Fruit fly (Drosophila melanogaster) whole organism, embryonic: ENCODE data around the gene Ubc6.
A peak's percentile ranks its signal among the peaks of the same experiment; 100 is the strongest.

ENCODE experiments used
- Atf6 ChIP-seq: fragments of 200-800 bp; sonication (Bioruptor generic); IDR thresholded peaks from 2 replicates; pipeline ENCODE4 v1.3.6; 2022; ENCODE audit warnings: missing biosample characterization, missing genetic modification characterization
- CG11085 ChIP-seq: fragments of 200-800 bp; sonication (Bioruptor generic); IDR thresholded peaks from 2 replicates; pipeline ENCODE4 v1.3.6; 2022; ENCODE audit warnings: missing biosample characterization, missing genetic modification characterization
- CG11093 ChIP-seq: fragments of 200-800 bp; sonication (Bioruptor generic); IDR thresholded peaks from 3 replicates; pipeline ENCODE4 v1.3.6; 2022; ENCODE audit warnings: missing biosample characterization, missing genetic modification characterization
- CG11247 ChIP-seq: fragments of 200-800 bp; sonication (Bioruptor generic); IDR thresholded peaks from 2 replicates; pipeline ENCODE4 v1.3.6; 2022; ENCODE audit warnings: missing biosample characterization, missing genetic modification characterization
- CG11560 ChIP-seq: fragments of 200-800 bp; sonication (Bioruptor generic); IDR thresholded peaks from 3 replicates; pipeline ENCODE4 v1.3.6; 2022; ENCODE audit warnings: missing biosample characterization, missing genetic modification characterization
- CG13894 ChIP-seq: fragments of 200-800 bp; sonication (Bioruptor generic); optimal IDR thresholded peaks from 3 replicates; lab custom pipeline; 2018; ENCODE audit warnings: missing biosample characterization, mild to moderate bottlenecking, missing genetic modification characterization, moderate library complexity
- CG14050 ChIP-seq: fragments of 200-800 bp; sonication (Bioruptor generic); IDR thresholded peaks from 3 replicates; pipeline ENCODE4 v1.3.6; 2022; ENCODE audit warnings: missing biosample characterization, missing genetic modification characterization
- CG14441 ChIP-seq: fragments of 200-800 bp; sonication (Bioruptor generic); IDR thresholded peaks from 2 replicates; pipeline ENCODE4 v1.3.6; 2022; ENCODE audit warnings: missing biosample characterization, missing genetic modification characterization
- CG15601 ChIP-seq: fragments of 200-800 bp; sonication (Bioruptor generic); optimal IDR thresholded peaks from 3 replicates; lab custom pipeline; 2019; ENCODE audit warnings: missing biosample characterization, mild to moderate bottlenecking, missing genetic modification characterization, moderate library complexity
- CG1603 ChIP-seq: fragments of 200-800 bp; sonication (Bioruptor generic); optimal IDR thresholded peaks from 2 replicates; lab custom pipeline; 2019; ENCODE audit warnings: missing biosample characterization, mild to moderate bottlenecking, missing genetic modification characterization, moderate library complexity
- CG18262 ChIP-seq: fragments of 200-800 bp; optimal IDR thresholded peaks from 3 replicates; lab custom pipeline; 2019; ENCODE audit warnings: missing biosample characterization, mild to moderate bottlenecking, missing genetic modification characterization, moderate library complexity
- CG1832 ChIP-seq: fragments of 200-800 bp; sonication (Bioruptor generic); optimal IDR thresholded peaks from 2 replicates; lab custom pipeline; 2017; ENCODE audit warnings: missing biosample characterization, mild to moderate bottlenecking, missing genetic modification characterization, inconsistent platforms
- CG33213 ChIP-seq: fragments of 200-800 bp; sonication (Bioruptor generic); optimal IDR thresholded peaks from 3 replicates; lab custom pipeline; 2016; ENCODE audit warnings: missing biosample characterization, missing genetic modification characterization
- CG3838 ChIP-seq: fragments of 200-800 bp; sonication (Bioruptor generic); optimal IDR thresholded peaks from 3 replicates; lab custom pipeline; 2016; ENCODE audit warnings: missing biosample characterization, missing genetic modification characterization
- CG4404 ChIP-seq: fragments of 200-800 bp; sonication (Bioruptor generic); IDR thresholded peaks from 2 replicates; pipeline ENCODE4 v1.3.6; 2022; ENCODE audit warnings: missing biosample characterization, missing genetic modification characterization
- CG4730 ChIP-seq: fragments of 200-800 bp; sonication (Bioruptor generic); IDR thresholded peaks from 2 replicates; pipeline ENCODE4 v1.3.6; 2022; ENCODE audit warnings: missing biosample characterization, missing genetic modification characterization
- CG5180 ChIP-seq: fragments of 200-800 bp; sonication (Bioruptor generic); optimal IDR thresholded peaks from 3 replicates; lab custom pipeline; 2017; ENCODE audit warnings: missing biosample characterization, missing genetic modification characterization, mild to moderate bottlenecking, moderate library complexity, missing genetic modification reagents
- CG7556 ChIP-seq: fragments of 200-800 bp; sonication (Bioruptor generic); optimal IDR thresholded peaks from 2 replicates; lab custom pipeline; 2017; ENCODE audit warnings: missing biosample characterization, mild to moderate bottlenecking, missing genetic modification characterization
- CG7786 ChIP-seq: fragments of 200-800 bp; sonication (Bioruptor generic); optimal IDR thresholded peaks from 2 replicates; lab custom pipeline; 2016; ENCODE audit warnings: missing biosample characterization, missing genetic modification characterization
- CG9437 ChIP-seq: fragments of 200-800 bp; sonication (Bioruptor generic); optimal IDR thresholded peaks from 2 replicates; lab custom pipeline; 2018; ENCODE audit warnings: missing biosample characterization, mild to moderate bottlenecking, missing genetic modification characterization
- CG9932 ChIP-seq: fragments of 200-800 bp; sonication (Bioruptor generic); IDR thresholded peaks from 2 replicates; pipeline ENCODE4 v1.3.6; 2022; ENCODE audit warnings: missing biosample characterization, missing genetic modification characterization
- CkIIα-i1 ChIP-seq: fragments of 200-800 bp; sonication (Bioruptor generic); IDR thresholded peaks from 2 replicates; pipeline ENCODE4 v1.3.6; 2022; ENCODE audit warnings: missing biosample characterization, missing genetic modification characterization
- CrebB ChIP-seq: fragments of 200-800 bp; sonication (Bioruptor generic); optimal IDR thresholded peaks from 3 replicates; lab custom pipeline; 2018; ENCODE audit warnings: missing biosample characterization, mild to moderate bottlenecking, missing genetic modification characterization
- Dek ChIP-seq: fragments of 200-800 bp; sonication (Bioruptor generic); optimal IDR thresholded peaks from 3 replicates; lab custom pipeline; 2019; ENCODE audit warnings: missing biosample characterization, mild to moderate bottlenecking, missing genetic modification characterization, moderate library complexity
- Mes4 ChIP-seq: fragments of 200-800 bp; sonication (Bioruptor generic); optimal IDR thresholded peaks from 2 replicates; lab custom pipeline; 2016; ENCODE audit warnings: missing biosample characterization, missing genetic modification characterization
- Myb ChIP-seq: fragments of 200-800 bp; sonication (Bioruptor generic); optimal IDR thresholded peaks from 2 replicates; lab custom pipeline; 2016; ENCODE audit warnings: missing biosample characterization, missing genetic modification characterization
- Neu2 ChIP-seq: fragments of 200-800 bp; sonication (Bioruptor generic); optimal IDR thresholded peaks from 3 replicates; lab custom pipeline; 2016; ENCODE audit warnings: missing biosample characterization, missing genetic modification characterization, borderline replicate concordance
- Pdp1 ChIP-seq, 2 experiments: fragments of 200-800 bp; sonication (Bioruptor generic); optimal IDR thresholded peaks; 3 replicates each; lab custom pipeline; 2016; ENCODE audit warnings: missing biosample characterization in 2 of 2, missing genetic modification characterization in 2 of 2, mild to moderate bottlenecking in 1 of 2, moderate library complexity in 1 of 2
- Ptx1 ChIP-seq: fragments of 200-800 bp; sonication (Bioruptor generic); IDR thresholded peaks from 2 replicates; pipeline ENCODE4 v1.3.6; 2022; ENCODE audit warnings: missing biosample characterization, missing genetic modification characterization
- Rfx ChIP-seq: fragments of 200-800 bp; sonication (Bioruptor generic); IDR thresholded peaks from 2 replicates; pipeline ENCODE4 v1.3.6; 2022; ENCODE audit warnings: missing biosample characterization, missing genetic modification characterization
- Stat92E ChIP-seq, 3 experiments: fragments of >200 bp in 2 of 3; fragments of 200-800 bp in 1 of 3; sonication (Bioruptor generic) in 1 of 3; optimal IDR thresholded peaks; 2 replicates each; lab custom pipeline; 2017 to 2019; ENCODE audit warnings: missing biosample characterization in 3 of 3, missing genetic modification characterization in 3 of 3, mild to moderate bottlenecking in 1 of 3, moderate library complexity in 1 of 3
- Vsx1 ChIP-seq: fragments of 200-800 bp; sonication (Bioruptor generic); optimal IDR thresholded peaks from 2 replicates; lab custom pipeline; 2017; ENCODE audit warnings: missing biosample characterization, mild to moderate bottlenecking, missing genetic modification characterization, missing genetic modification reagents
- YL-1 ChIP-seq: fragments of 200-800 bp; sonication (Bioruptor generic); optimal IDR thresholded peaks from 3 replicates; lab custom pipeline; 2017; ENCODE audit warnings: missing biosample characterization, mild to moderate bottlenecking, missing genetic modification characterization
- cad ChIP-seq: fragments of >200 bp; optimal IDR thresholded peaks from 2 replicates; lab custom pipeline; 2017; ENCODE audit warnings: missing biosample characterization, missing genetic modification characterization
- dysf ChIP-seq: fragments of 200-800 bp; sonication (Bioruptor generic); IDR thresholded peaks from 3 replicates; pipeline ENCODE4 v1.3.6; 2022; ENCODE audit warnings: missing biosample characterization, missing genetic modification characterization
- emc ChIP-seq: fragments of 200-800 bp; sonication (Bioruptor generic); optimal IDR thresholded peaks from 2 replicates; lab custom pipeline; 2016; ENCODE audit warnings: missing biosample characterization, missing genetic modification characterization
- fd102C ChIP-seq: fragments of 200-800 bp; sonication (Bioruptor generic); optimal IDR thresholded peaks from 2 replicates; lab custom pipeline; 2018; ENCODE audit warnings: missing biosample characterization, mild to moderate bottlenecking, missing genetic modification characterization, moderate library complexity
- gcm2 ChIP-seq: fragments of 200-800 bp; sonication (Bioruptor generic); optimal IDR thresholded peaks from 2 replicates; lab custom pipeline; 2016; ENCODE audit warnings: missing biosample characterization, missing genetic modification characterization
- lov ChIP-seq, 2 experiments: fragments of 200-800 bp in 1 of 2; fragments of >200 bp in 1 of 2; sonication (Bioruptor generic) in 1 of 2; IDR thresholded peaks in 1 of 2; optimal IDR thresholded peaks in 1 of 2; 2 replicates in 1 of 2; 3 replicates in 1 of 2; pipeline versions ENCODE4 v1.3.6 to Lab custom; 2017 to 2022; ENCODE audit warnings: missing biosample characterization in 1 of 2, missing genetic modification characterization in 1 of 2
- mld ChIP-seq: fragments of 200-800 bp; sonication (Bioruptor generic); IDR thresholded peaks from 3 replicates; pipeline ENCODE4 v1.3.6; 2022; ENCODE audit warnings: missing biosample characterization, missing genetic modification characterization; ENCODE audit not compliant: partially characterized antibody
- pros ChIP-seq: fragments of 200-800 bp; sonication (Bioruptor generic); optimal IDR thresholded peaks from 3 replicates; lab custom pipeline; 2019; ENCODE audit warnings: missing biosample characterization, mild to moderate bottlenecking, missing genetic modification characterization, moderate library complexity
- pzg ChIP-seq: fragments of 200-800 bp; sonication (Bioruptor generic); optimal IDR thresholded peaks from 3 replicates; lab custom pipeline; 2018; ENCODE audit warnings: missing biosample characterization, mild to moderate bottlenecking, missing genetic modification characterization, moderate library complexity
- sens-2 ChIP-seq: fragments of 200-800 bp; sonication (Bioruptor generic); IDR thresholded peaks from 2 replicates; pipeline ENCODE4 v1.3.6; 2022; ENCODE audit warnings: missing biosample characterization, missing genetic modification characterization
- sqz ChIP-seq: fragments of 200-800 bp; sonication (Bioruptor generic); optimal IDR thresholded peaks from 3 replicates; lab custom pipeline; 2018; ENCODE audit warnings: missing biosample characterization, mild to moderate bottlenecking, missing genetic modification characterization
- tup ChIP-seq: fragments of 200-800 bp; sonication (Bioruptor generic); optimal IDR thresholded peaks from 2 replicates; lab custom pipeline; 2016; ENCODE audit warnings: missing biosample characterization, mild to moderate bottlenecking, missing genetic modification characterization, moderate library complexity
- unc-4 ChIP-seq: fragments of 200-800 bp; sonication (Bioruptor generic); IDR thresholded peaks from 2 replicates; pipeline ENCODE4 v1.3.6; 2022; ENCODE audit warnings: missing biosample characterization, missing genetic modification characterization; ENCODE audit not compliant: partially characterized antibody
- unpg ChIP-seq: fragments of 200-800 bp; sonication (Bioruptor generic); optimal IDR thresholded peaks from 3 replicates; lab custom pipeline; 2018; ENCODE audit warnings: missing biosample characterization, mild to moderate bottlenecking, missing genetic modification characterization, moderate library complexity
- zen2 ChIP-seq: fragments of 200-800 bp; sonication (Bioruptor generic); IDR thresholded peaks from 3 replicates; pipeline ENCODE4 v1.3.6; 2022; ENCODE audit warnings: missing biosample characterization, missing genetic modification characterization; ENCODE audit not compliant: partially characterized antibody

The Ubc6 gene

dm6 chr3R:4989150-4990017 lies 36.9 kb upstream of the Ubc6 start (continued):
- TF ChIP-seq CG3838 (GFP tag; lab: Kevin White, UChicago) (peak; percentile 3), CG18262 (tag; lab: Kevin White, UChicago) (peak; percentile 90), CrebB (tag; lab: Kevin White, UChicago) (no peak), Stat92E (GFP tag; optimal IDR thresholded peaks at IDR 0.05; lab: Kevin White, UChicago) (peak in 1 of 3 experiments; percentile 16), CG7786 (GFP tag; lab: Kevin White, UChicago) (peak; percentile 34), sens-2 (GFP tag; lab: Robert Waterston, UW) (peak; percentile 37; the same call in 1 of the 2 replicates), CG4730 (GFP tag; lab: Robert Waterston, UW) (no peak), CG1603 (peak; percentile 15), CG13894 (tag; lab: Kevin White, UChicago) (peak; percentile 6), Dek (tag; lab: Kevin White, UChicago) (no peak), CG11247 (no peak), Neu2 (no peak), mld (no peak), CG14050 (GFP tag; lab: Robert Waterston, UW) (no peak), Rfx (GFP tag; lab: Robert Waterston, UW) (no peak), CG11093 (no peak), CG33213 (GFP tag; lab: Kevin White, UChicago) (peak; percentile 24), CG11560 (tag; lab: Robert Waterston, UW) (no peak), CkIIα-i1 (no peak), Ptx1 (no peak), Myb (no peak), Pdp1 (GFP tag; optimal IDR thresholded peaks at IDR 0.05; lab: Kevin White, UChicago) (peak; percentile 32 to 54), dysf (0 out of 3 replicates have a peak, but pooled peaks have one; percentile 5), emc (GFP tag; lab: Kevin White, UChicago) (no peak), gcm2 (GFP tag; lab: Kevin White, UChicago) (no peak), pzg (GFP tag; lab: Kevin White, UChicago) (no peak), unc-4 (GFP tag; lab: Robert Waterston, UW) (no peak), unpg (GFP tag; lab: Kevin White, UChicago) (peak; percentile 22), CG11085 (GFP tag; lab: Robert Waterston, UW) (no peak), CG9932 (GFP tag; lab: Robert Waterston, UW) (no peak), CG15601 (tag; lab: Kevin White, UChicago) (peak; percentile 50), Atf6 (GFP tag; lab: Robert Waterston, UW) (no peak), CG9437 (GFP tag; lab: Kevin White, UChicago) (peak; percentile 65), CG7556 (GFP tag; lab: Kevin White, UChicago) (peak; percentile 85), fd102C (peak; percentile 50), cad (GFP tag; lab: Kevin White, UChicago) (peak; percentile 81), CG5180 (GFP tag; lab: Kevin White, UChicago) (peak; percentile 36), lov (optimal IDR thresholded peaks at IDR 0.05; lab: Kevin White, UChicago) (no peak), lov (GFP tag; IDR thresholded peaks at IDR 0.05; lab: Robert Waterston, UW) (no peak; the same call in 2 of the 3 replicates), Vsx1 (GFP tag; lab: Kevin White, UChicago) (peak; percentile 10), CG14441 (GFP tag; lab: Robert Waterston, UW) (no peak), zen2 (GFP tag; lab: Robert Waterston, UW) (no peak), Mes4 (peak; percentile 41), YL-1 (GFP tag; lab: Kevin White, UChicago) (no peak), CG1832 (GFP tag; lab: Kevin White, UChicago) (no peak), sqz (GFP tag; lab: Kevin White, UChicago) (peak; percentile 60), tup (GFP tag; lab: Kevin White, UChicago) (no peak), CG4404 (no peak), pros (peak; percentile 83)
